Worm (Caenorhabditis elegans): ENCODE data around the gene elpc-4.
A peak's percentile ranks its signal among the peaks of the same experiment; 100 is the strongest.

elpc-4 gene

DNA sequence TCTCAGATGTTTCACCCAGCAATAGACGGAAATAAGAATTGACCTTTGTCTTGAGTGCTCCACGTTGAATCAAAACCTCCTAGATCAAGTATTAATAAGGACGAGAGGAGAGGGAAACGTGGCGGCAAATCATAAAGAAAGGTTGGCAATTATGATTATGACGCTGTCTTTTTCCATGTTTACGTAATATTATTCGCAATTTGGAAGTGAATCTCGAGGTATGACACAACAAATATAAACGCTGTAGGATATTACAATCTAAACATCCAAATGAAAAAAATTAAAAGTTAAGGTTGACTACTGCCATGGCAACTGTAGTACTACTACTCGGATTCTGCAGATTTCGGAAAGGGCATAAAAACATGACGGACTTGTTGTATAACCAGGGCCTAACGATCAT is 10.6 kb upstream of the elpc-4 start:
- TF ChIP-seq ztf-11 (tag; optimal IDR thresholded peaks at IDR 0.05), result no peak
- TF ChIP-seq daf-12 (tag; optimal IDR thresholded peaks at IDR 0.05), result no peak

DNA sequence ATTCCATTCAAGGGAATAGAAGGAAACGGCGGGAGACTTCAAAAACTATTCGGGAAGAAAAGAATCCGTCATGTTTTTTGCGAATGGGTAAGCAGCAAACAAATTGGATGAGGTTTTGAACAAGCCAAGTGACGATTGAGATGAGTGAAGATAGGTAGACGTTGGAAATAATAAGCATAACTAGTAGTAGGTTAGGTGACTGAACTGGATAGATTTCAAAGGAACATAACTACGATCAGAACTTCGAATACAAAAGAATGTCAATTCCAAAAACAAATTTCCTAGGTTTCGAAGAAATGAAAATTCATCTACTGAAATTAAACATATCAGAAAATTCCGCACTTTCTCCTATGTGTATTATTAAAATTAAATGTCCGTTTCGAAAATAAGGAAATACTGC is 9.2 kb upstream of the elpc-4 start:
- TF ChIP-seq aha-1 (tag), result peak; percentile 92
- no peak for TF ChIP-seq lin-38 (GFP tag; IDR thresholded peaks at IDR 0.05)
- TF ChIP-seq F44E2.7 (GFP tag; IDR thresholded peaks at IDR 0.05), result no peak

DNA sequence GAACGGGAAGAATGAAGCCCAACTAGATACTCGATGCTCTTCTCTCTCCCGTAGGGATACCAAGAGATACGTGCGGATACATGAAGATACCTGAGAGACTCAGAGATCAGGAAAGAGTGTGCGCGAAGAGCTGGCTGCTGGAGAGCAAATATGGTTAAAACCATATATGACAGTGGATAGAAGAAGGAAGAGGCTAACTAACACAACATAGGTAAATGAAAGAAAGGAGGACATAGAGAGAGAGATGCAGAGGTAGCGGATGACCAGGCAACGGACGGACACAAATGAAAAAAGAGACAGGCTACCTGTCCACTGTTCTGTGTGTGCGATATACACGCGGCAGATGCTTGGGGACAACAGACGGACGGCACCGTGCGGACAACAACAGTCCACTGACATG is 8.7 kb upstream of the elpc-4 start:
- no peak for TF ChIP-seq dmd-8 (GFP tag; IDR thresholded peaks at IDR 0.05)
- TF ChIP-seq unc-62 (GFP tag; optimal IDR thresholded peaks at IDR 0.05 in 1 of 2), result peak in 1 of 2 experiments; percentile 93
- no peak for TF ChIP-seq unc-62 (tag; optimal IDR thresholded peaks at IDR 0.05)
- no peak for TF ChIP-seq ceh-32 (tag; optimal IDR thresholded peaks at IDR 0.05; ENCODE audit: poor library complexity)
- TF ChIP-seq mxl-3 (GFP tag; optimal IDR thresholded peaks at IDR 0.05), result peak; percentile 10
- TF ChIP-seq madf-9 (GFP tag; conservative IDR thresholded peaks at IDR 0.05), result no peak
- TF ChIP-seq dve-1 (tag; optimal IDR thresholded peaks at IDR 0.05; ENCODE audit: insufficient read depth), result no peak
- TF ChIP-seq lin-13 (GFP tag; optimal IDR thresholded peaks at IDR 0.05), result no peak

DNA sequence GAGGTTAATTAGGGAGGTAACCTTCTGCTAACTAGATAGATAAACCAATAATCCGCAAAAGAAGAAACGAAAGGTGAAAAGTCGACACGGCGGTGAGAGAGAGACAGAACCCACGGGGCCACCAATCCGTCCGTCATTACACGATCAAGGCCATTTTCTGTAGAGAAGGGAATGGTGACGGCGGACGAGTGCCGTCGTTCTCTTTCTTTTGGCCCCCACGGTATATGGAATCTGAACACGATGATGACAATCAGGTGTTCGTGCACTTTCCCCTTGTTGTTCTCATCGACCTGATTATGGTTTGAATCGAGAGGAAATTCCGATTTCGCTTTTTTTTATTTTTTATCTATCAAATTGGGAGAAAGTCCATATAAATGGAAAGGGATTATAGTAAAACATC is 7.4 kb upstream of the elpc-4 start:
- TF ChIP-seq duxl-1 (tag; optimal IDR thresholded peaks at IDR 0.05; ENCODE audit: poor library complexity) (no peak), mxl-3 (GFP tag; optimal IDR thresholded peaks at IDR 0.05) (peak; percentile 49), unc-62 (GFP tag; optimal IDR thresholded peaks at IDR 0.05 in 1 of 2) (peak in 1 of 2 experiments; percentile 47), unc-62 (tag; optimal IDR thresholded peaks at IDR 0.05) (no peak), mdl-1 (tag; optimal IDR thresholded peaks at IDR 0.05) (peak in 1 of 2 experiments; percentile 14), nhr-102 (tag; optimal IDR thresholded peaks at IDR 0.05) (no peak), pqm-1 (tag; optimal IDR thresholded peaks at IDR 0.05) (no peak), sdz-12 (GFP tag; optimal IDR thresholded peaks at IDR 0.05) (no peak), egl-27 (tag; optimal IDR thresholded peaks at IDR 0.05) (no peak), arid-1 (GFP tag; conservative IDR thresholded peaks at IDR 0.05) (no peak), madf-5 (GFP tag; IDR thresholded peaks at IDR 0.05) (0 out of 4 replicates have a peak, but pooled peaks of 1 of the 2 experiments have one; percentile 4), ZK546.5 (tag; optimal IDR thresholded peaks at IDR 0.05) (no peak), lir-3 (tag; optimal IDR thresholded peaks at IDR 0.05) (no peak), aha-1 (tag) (peak; percentile 88), hmg-1.1 (GFP tag; IDR thresholded peaks at IDR 0.05) (no peak)

DNA sequence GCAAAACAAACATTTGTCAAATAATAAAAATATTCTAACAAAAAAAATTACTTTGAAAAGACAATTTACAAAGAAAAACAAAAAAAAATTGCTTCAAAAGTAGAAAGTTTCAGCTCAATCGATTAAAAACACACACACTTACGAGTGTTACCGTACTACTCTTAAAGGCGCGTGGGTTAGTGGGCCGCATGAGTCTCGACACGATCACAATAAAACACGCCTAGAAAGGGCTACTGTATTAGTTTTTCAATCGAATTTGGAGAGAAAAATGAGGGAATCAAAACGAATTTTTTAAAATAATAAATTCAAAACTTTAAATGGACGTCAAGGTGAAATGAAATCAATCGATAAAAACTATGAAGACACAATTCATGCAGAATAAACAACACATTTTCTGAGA is 6.3 kb upstream of the elpc-4 start:
- TF ChIP-seq lin-38 (GFP tag; IDR thresholded peaks at IDR 0.05), result peak; percentile 23; the same call in 1 of the 2 replicates
- peak; percentile 7 for TF ChIP-seq unc-130 (GFP tag; optimal IDR thresholded peaks at IDR 0.05)
- TF ChIP-seq lin-39 (tag; optimal IDR thresholded peaks at IDR 0.05), result no peak
- peak in 1 of 2 experiments; percentile 42 for TF ChIP-seq lsy-2 (tag; optimal IDR thresholded peaks at IDR 0.05)

DNA sequence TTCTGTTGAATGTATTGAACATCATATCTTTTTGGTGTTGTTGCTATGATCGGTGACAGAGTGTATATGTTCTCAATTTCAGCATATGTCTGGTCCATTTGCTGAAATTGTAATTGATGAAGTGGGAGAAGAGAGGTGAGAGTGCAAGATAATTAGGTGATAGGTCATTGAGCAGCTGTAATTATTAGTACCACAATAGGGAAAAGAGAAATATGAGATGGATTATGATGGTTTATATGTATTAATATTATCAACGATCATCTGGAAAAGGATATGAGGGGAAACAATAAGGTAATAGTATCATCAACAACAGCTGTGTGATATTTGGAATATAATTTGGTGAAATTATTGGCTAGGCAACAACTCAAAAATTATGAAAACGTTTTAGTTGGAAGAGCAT is 4.5 kb upstream of the elpc-4 start, which contains the start of gene Y42H9B.3:
TSS of gene Y42H9B.3 (minus strand) at position 101 of the 400 bp plus-strand sequence.
- TF ChIP-seq zfp-3 (GFP tag; conservative IDR thresholded peaks at IDR 0.05), result no peak
- no peak for TF ChIP-seq gei-8 (GFP tag; optimal IDR thresholded peaks at IDR 0.05)
- TF ChIP-seq lin-39 (tag; optimal IDR thresholded peaks at IDR 0.05), result no peak
- no peak for TF ChIP-seq daf-19 (GFP tag; conservative IDR thresholded peaks at IDR 0.05)
- no peak for TF ChIP-seq lim-7 (GFP tag; IDR thresholded peaks at IDR 0.05)
- TF ChIP-seq rbr-2 (tag; optimal IDR thresholded peaks at IDR 0.05), result no peak
- TF ChIP-seq hlh-30 (tag; optimal IDR thresholded peaks at IDR 0.05; ENCODE audit: insufficient read depth), result no peak
- no peak for TF ChIP-seq T20F7.1 (GFP tag; optimal IDR thresholded peaks at IDR 0.05)
- TF ChIP-seq lir-3 (tag; optimal IDR thresholded peaks at IDR 0.05), result no peak
- no peak for TF ChIP-seq arid-1 (GFP tag; conservative IDR thresholded peaks at IDR 0.05)
- no peak for TF ChIP-seq nhr-41 (GFP tag; IDR thresholded peaks at IDR 0.05)
- no peak for TF ChIP-seq ZK337.2 (GFP tag; IDR thresholded peaks at IDR 0.05)
- no peak for TF ChIP-seq ceh-82 (tag; optimal IDR thresholded peaks at IDR 0.05)
- TF ChIP-seq ZK546.5 (tag; optimal IDR thresholded peaks at IDR 0.05), result no peak

All from whole organism, L4 larva.